ENCODE assay signal across 5 worm cellular contexts in the genomic region with DNA sequence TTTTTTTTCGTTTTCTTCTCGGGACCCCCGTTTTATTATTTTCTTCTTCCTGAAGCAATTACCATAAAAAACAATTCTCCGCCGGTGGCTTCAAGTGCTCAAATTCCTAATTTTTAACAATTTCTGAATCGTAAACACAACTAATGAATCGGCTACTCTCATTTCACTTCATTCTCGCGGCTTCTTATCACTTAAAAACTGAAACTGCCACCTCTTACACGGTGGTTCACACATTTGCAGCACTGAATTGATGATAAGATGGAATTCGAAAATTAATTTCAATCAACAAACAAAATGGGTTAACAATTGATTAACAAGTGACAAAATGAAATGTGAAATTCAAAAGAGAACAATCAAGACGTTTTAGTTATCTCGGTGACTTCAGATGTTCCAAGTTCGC.
TF ChIP-seq lines count a peak whose summit lies in the region.

No protein-coding gene starts in this region.

TF ChIP-seq in whole organism, L1 larva, 84 proteins besides CTCF, POLR2A, EP300 and RAD21 (continues in another document):
- TF ChIP-seq unc-130 (tag; optimal IDR thresholded peaks at IDR 0.05; lab: Kevin White, UChicago): no peak
- TF ChIP-seq elt-3 (tag; optimal IDR thresholded peaks at IDR 0.05; lab: Kevin White, UChicago): no peak
- peak; percentile 19 for TF ChIP-seq tbx-2 (tag; optimal IDR thresholded peaks at IDR 0.05; lab: Kevin White, UChicago)
- no peak for TF ChIP-seq nhr-20 (tag; optimal IDR thresholded peaks at IDR 0.05; lab: Kevin White, UChicago)
- no peak for TF ChIP-seq nhr-90 (tag; optimal IDR thresholded peaks at IDR 0.05; lab: Kevin White, UChicago; ENCODE audit: poor library complexity)
- no peak for TF ChIP-seq mep-1 (tag; optimal IDR thresholded peaks at IDR 0.05; lab: Kevin White, UChicago)
- no peak for TF ChIP-seq sox-4 (tag; optimal IDR thresholded peaks at IDR 0.05; lab: Kevin White, UChicago)
- no peak for TF ChIP-seq ets-5 (GFP tag; IDR thresholded peaks at IDR 0.05; lab: Robert Waterston, UW)
- TF ChIP-seq unc-98 (GFP tag; IDR thresholded peaks at IDR 0.05; lab: Robert Waterston, UW): no peak
- peak; percentile 13 for TF ChIP-seq elt-2 (tag; optimal IDR thresholded peaks at IDR 0.05; lab: Kevin White, UChicago)
- TF ChIP-seq zag-1 (tag; optimal IDR thresholded peaks at IDR 0.05; lab: Kevin White, UChicago): no peak
- no peak for TF ChIP-seq pag-3 (tag; optimal IDR thresholded peaks at IDR 0.05; lab: Kevin White, UChicago; ENCODE audit: borderline replicate concordance, insufficient read depth)
- TF ChIP-seq fkh-10 (GFP tag; optimal IDR thresholded peaks at IDR 0.05; lab: Kevin White, UChicago): no peak
- TF ChIP-seq egl-13 (tag; optimal IDR thresholded peaks at IDR 0.05; lab: Kevin White, UChicago): no peak
- TF ChIP-seq C34B4.2 (tag; optimal IDR thresholded peaks at IDR 0.05; lab: Kevin White, UChicago): no peak
- no peak for TF ChIP-seq aly-2 (tag; optimal IDR thresholded peaks at IDR 0.05; lab: Kevin White, UChicago)
- TF ChIP-seq nhr-85 (tag; lab: Kevin White, UChicago): peak; percentile 35

TF ChIP-seq in whole organism, L2 larva, 48 proteins besides CTCF, POLR2A, EP300 and RAD21:
- TF ChIP-seq mab-5 (tag; optimal IDR thresholded peaks at IDR 0.05; lab: Kevin White, UChicago) (no peak), fos-1 (tag; optimal IDR thresholded peaks at IDR 0.05; lab: Kevin White, UChicago) (peak; percentile 58), crh-2 (tag; optimal IDR thresholded peaks at IDR 0.05; lab: Kevin White, UChicago) (peak; percentile 63)

TF ChIP-seq in whole organism, L3 larva, 47 proteins besides CTCF, POLR2A, EP300 and RAD21:
- TF ChIP-seq ama-1 (optimal IDR thresholded peaks at IDR 0.05; lab: Kevin White, UChicago) (no peak), pqm-1 (tag; optimal IDR thresholded peaks at IDR 0.05; lab: Kevin White, UChicago) (peak; percentile 70), elt-2 (tag; optimal IDR thresholded peaks at IDR 0.05; lab: Kevin White, UChicago) (peak; percentile 79), nhr-77 (tag; optimal IDR thresholded peaks at IDR 0.05; lab: Kevin White, UChicago) (no peak), pha-4 (tag; optimal IDR thresholded peaks at IDR 0.05; lab: Kevin White, UChicago) (peak; percentile 19)

TF ChIP-seq in whole organism, L4 larva, 104 proteins besides CTCF, POLR2A, EP300 and RAD21:
- peak; percentile 38 for TF ChIP-seq hlh-11 (tag; optimal IDR thresholded peaks at IDR 0.05; lab: Kevin White, UChicago)
- peak; percentile 35 for TF ChIP-seq dve-1 (tag; optimal IDR thresholded peaks at IDR 0.05; lab: Kevin White, UChicago; ENCODE audit: insufficient read depth)
- TF ChIP-seq pqm-1 (tag; optimal IDR thresholded peaks at IDR 0.05; lab: Kevin White, UChicago): peak; percentile 93
- TF ChIP-seq nhr-77 (tag; optimal IDR thresholded peaks at IDR 0.05; lab: Kevin White, UChicago): peak; percentile 61
- TF ChIP-seq pha-4 (GFP tag; IDR thresholded peaks at IDR 0.05; lab: Robert Waterston, UW): no peak
- TF ChIP-seq pha-4 (tag; optimal IDR thresholded peaks at IDR 0.05; lab: Kevin White, UChicago): no peak
- TF ChIP-seq lsy-2 (tag; optimal IDR thresholded peaks at IDR 0.05; lab: Kevin White, UChicago): peak in 1 of 2 experiments; percentile 10
- peak; percentile 55 for TF ChIP-seq nhr-28 (tag; optimal IDR thresholded peaks at IDR 0.05; lab: Kevin White, UChicago)
- no peak for TF ChIP-seq T20F7.1 (GFP tag; optimal IDR thresholded peaks at IDR 0.05; lab: Kevin White, UChicago)
- TF ChIP-seq daf-16 (GFP tag; optimal IDR thresholded peaks at IDR 0.05; lab: Kevin White, UChicago): no peak
- TF ChIP-seq daf-16 (tag; optimal IDR thresholded peaks at IDR 0.05; lab: Kevin White, UChicago): peak; percentile 65

TF ChIP-seq in whole organism, young adult, 124 proteins besides CTCF, POLR2A, EP300 and RAD21:
- peak; percentile 60 for TF ChIP-seq nhr-80 (tag; optimal IDR thresholded peaks at IDR 0.05; lab: Kevin White, UChicago)
- no peak for TF ChIP-seq Y53F4B.3 (GFP tag; IDR thresholded peaks at IDR 0.05; lab: Robert Waterston, UW)
- no peak for TF ChIP-seq ama-1 (optimal IDR thresholded peaks at IDR 0.05; lab: Kevin White, UChicago)
- peak in 1 of 2 experiments; percentile 35 for TF ChIP-seq ama-1 (GFP tag; optimal IDR thresholded peaks at IDR 0.05; lab: Kevin White, UChicago)
